Worm (Caenorhabditis elegans): Measurements from ENCODE around the gene hhat-2.

DNA sequence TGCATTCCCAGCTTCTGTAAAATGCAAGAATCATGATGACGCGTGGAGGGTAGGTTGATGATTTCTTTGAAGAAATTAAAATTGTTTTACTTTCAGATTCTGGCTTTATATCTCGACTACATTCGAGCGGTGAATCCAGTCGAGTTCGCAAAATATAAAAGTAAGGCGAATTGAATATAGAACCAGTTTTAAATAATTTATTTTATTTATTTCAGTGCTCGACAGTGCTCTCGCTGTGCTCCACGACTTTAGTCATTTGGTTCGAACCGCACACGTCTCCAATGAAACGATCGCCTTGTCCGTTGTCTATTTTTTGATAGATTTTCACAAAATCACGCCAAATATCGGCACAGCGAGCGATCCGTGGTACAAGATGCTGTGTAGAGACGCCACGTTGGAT, 46.7 kb downstream of the hhat-2 start, which contains the start of gene Y57G11C.1130:
- TF ChIP-seq B0035.1 (tag; optimal IDR thresholded peaks at IDR 0.05), result no peak
- TF ChIP-seq ama-1 (optimal IDR thresholded peaks at IDR 0.05), result no peak
- no peak for TF ChIP-seq ama-1 (GFP tag; optimal IDR thresholded peaks at IDR 0.05)
- no peak for TF ChIP-seq pha-4 (tag; optimal IDR thresholded peaks at IDR 0.05)
- TF ChIP-seq nfyb-1 (GFP tag; IDR thresholded peaks at IDR 0.05), result no peak
- no peak for TF ChIP-seq nhr-27 (tag; optimal IDR thresholded peaks at IDR 0.05)
- TF ChIP-seq T26A5.8 (tag; optimal IDR thresholded peaks at IDR 0.05), result no peak
- no peak for TF ChIP-seq nhr-120 (GFP tag; IDR thresholded peaks at IDR 0.05)
- no peak for TF ChIP-seq cebp-1 (GFP tag; IDR thresholded peaks at IDR 0.05)
- no peak for TF ChIP-seq cebp-1 (tag; optimal IDR thresholded peaks at IDR 0.05)
- TF ChIP-seq dpl-1 (GFP tag; optimal IDR thresholded peaks at IDR 0.05), result no peak
- no peak for TF ChIP-seq unc-62 (GFP tag; optimal IDR thresholded peaks at IDR 0.05)

Data from whole organism, young adult.